Fruit fly (Drosophila melanogaster) whole organism, embryonic: ENCODE measurements around the gene CG13024.

ENCODE experiments used
- Abd-B ChIP-seq: fragments of 200-800 bp; sonication (Bioruptor generic); optimal IDR thresholded peaks from 2 replicates; lab custom pipeline; 2018; ENCODE audit warnings: missing biosample characterization, mild to moderate bottlenecking, missing genetic modification characterization, moderate library complexity
- Bdp1 ChIP-seq: fragments of 200-800 bp; sonication (Bioruptor generic); optimal IDR thresholded peaks from 3 replicates; lab custom pipeline; 2016; ENCODE audit warnings: missing biosample characterization, missing genetic modification characterization
- CG10959 ChIP-seq: fragments of 200-800 bp; sonication (Bioruptor generic); IDR thresholded peaks from 2 replicates; pipeline ENCODE4 v1.3.6; 2022; ENCODE audit warnings: missing biosample characterization, missing genetic modification characterization
- CG11456 ChIP-seq: fragments of 200-800 bp; sonication (Bioruptor generic); IDR thresholded peaks from 3 replicates; pipeline ENCODE4 v1.3.6; 2022; ENCODE audit warnings: missing biosample characterization, missing genetic modification characterization
- CG11695 ChIP-seq: fragments of 200-800 bp; sonication (Bioruptor generic); IDR thresholded peaks from 3 replicates; pipeline ENCODE4 v1.3.6; 2022; ENCODE audit warnings: missing biosample characterization, missing genetic modification characterization
- CG12391 ChIP-seq: fragments of 200-800 bp; sonication (Bioruptor generic); optimal IDR thresholded peaks from 3 replicates; lab custom pipeline; 2018; ENCODE audit warnings: missing biosample characterization, mild to moderate bottlenecking, missing genetic modification characterization, moderate library complexity
- CG14667 ChIP-seq: fragments of 200-800 bp; sonication (Bioruptor generic); IDR thresholded peaks from 2 replicates; pipeline ENCODE4 v1.3.6; 2022; ENCODE audit warnings: missing biosample characterization, missing genetic modification characterization
- CG14965 ChIP-seq: fragments of 200-800 bp; sonication (Bioruptor generic); optimal IDR thresholded peaks from 2 replicates; lab custom pipeline; 2016; ENCODE audit warnings: missing biosample characterization, missing genetic modification characterization, borderline replicate concordance
- CG17829 ChIP-seq: fragments of 200-800 bp; optimal IDR thresholded peaks from 2 replicates; lab custom pipeline; 2019; ENCODE audit warnings: missing biosample characterization, mild to moderate bottlenecking, missing genetic modification characterization, moderate library complexity
- CG1792 ChIP-seq: fragments of 200-800 bp; sonication (Bioruptor generic); optimal IDR thresholded peaks from 2 replicates; lab custom pipeline; 2016; ENCODE audit warnings: missing biosample characterization, missing genetic modification characterization
- CG18262 ChIP-seq: fragments of 200-800 bp; optimal IDR thresholded peaks from 3 replicates; lab custom pipeline; 2019; ENCODE audit warnings: missing biosample characterization, mild to moderate bottlenecking, missing genetic modification characterization, moderate library complexity
- CG2875 ChIP-seq: fragments of 200-800 bp; sonication (Bioruptor generic); optimal IDR thresholded peaks from 2 replicates; lab custom pipeline; 2017; ENCODE audit warnings: missing biosample characterization, mild to moderate bottlenecking, missing genetic modification characterization, missing genetic modification reagents
- CG32532 ChIP-seq: fragments of 200-800 bp; sonication (Bioruptor generic); IDR thresholded peaks from 2 replicates; pipeline ENCODE4 v1.3.6; 2022; ENCODE audit warnings: missing biosample characterization, missing genetic modification characterization
- CG3407 ChIP-seq: fragments of 200-800 bp; sonication (Bioruptor generic); optimal IDR thresholded peaks from 2 replicates; lab custom pipeline; 2018; ENCODE audit warnings: missing biosample characterization, mild to moderate bottlenecking, missing genetic modification characterization
- CG6683 ChIP-seq: fragments of 200-800 bp; sonication (Bioruptor generic); optimal IDR thresholded peaks from 2 replicates; lab custom pipeline; 2017; ENCODE audit warnings: missing biosample characterization, mild to moderate bottlenecking, missing genetic modification characterization, missing genetic modification reagents
- CG8388 ChIP-seq: fragments of 200-800 bp; sonication (Bioruptor generic); optimal IDR thresholded peaks from 2 replicates; lab custom pipeline; 2019; ENCODE audit warnings: missing biosample characterization, mild to moderate bottlenecking, missing genetic modification characterization, moderate library complexity
- CG9932 ChIP-seq: fragments of 200-800 bp; sonication (Bioruptor generic); IDR thresholded peaks from 2 replicates; pipeline ENCODE4 v1.3.6; 2022; ENCODE audit warnings: missing biosample characterization, missing genetic modification characterization
- Fer1 ChIP-seq: fragments of 200-800 bp; sonication (Bioruptor generic); optimal IDR thresholded peaks from 2 replicates; lab custom pipeline; 2017; ENCODE audit warnings: missing biosample characterization, mild to moderate bottlenecking, missing genetic modification characterization
- Gsc ChIP-seq: fragments of 200-800 bp; sonication (Bioruptor generic); IDR thresholded peaks from 2 replicates; pipeline ENCODE4 v1.3.6; 2022; ENCODE audit warnings: missing biosample characterization, missing genetic modification characterization
- Hmr ChIP-seq: fragments of 200-800 bp; sonication (Bioruptor generic); optimal IDR thresholded peaks from 3 replicates; lab custom pipeline; 2017; ENCODE audit warnings: mild to moderate bottlenecking, missing biosample characterization, missing genetic modification reagents, missing genetic modification characterization
- Mrtf ChIP-seq: fragments of 200-800 bp; sonication (Bioruptor generic); IDR thresholded peaks from 3 replicates; pipeline ENCODE4 v1.3.6; 2022; ENCODE audit warnings: missing biosample characterization, missing genetic modification characterization
- PHDP ChIP-seq: fragments of 200-800 bp; sonication (Bioruptor generic); optimal IDR thresholded peaks from 3 replicates; lab custom pipeline; 2018; ENCODE audit warnings: missing biosample characterization, mild to moderate bottlenecking, missing genetic modification characterization, moderate library complexity
- Ptx1 ChIP-seq: fragments of 200-800 bp; sonication (Bioruptor generic); IDR thresholded peaks from 2 replicates; pipeline ENCODE4 v1.3.6; 2022; ENCODE audit warnings: missing biosample characterization, missing genetic modification characterization
- Spps ChIP-seq: fragments of 200-800 bp; sonication (Bioruptor generic); optimal IDR thresholded peaks from 2 replicates; lab custom pipeline; 2018; ENCODE audit warnings: missing biosample characterization, mild to moderate bottlenecking, missing genetic modification characterization
- Ssrp ChIP-seq: fragments of 200-800 bp; sonication (Bioruptor generic); optimal IDR thresholded peaks from 2 replicates; lab custom pipeline; 2018; ENCODE audit warnings: missing biosample characterization, mild to moderate bottlenecking, missing genetic modification characterization, moderate library complexity
- ara ChIP-seq: fragments of 200-800 bp; sonication (Bioruptor generic); IDR thresholded peaks from 2 replicates; pipeline ENCODE4 v1.3.6; 2022; ENCODE audit warnings: missing biosample characterization, missing genetic modification characterization
- bcd ChIP-seq: fragments of 200-800 bp; sonication (Bioruptor generic); optimal IDR thresholded peaks from 2 replicates; lab custom pipeline; 2017; ENCODE audit warnings: missing biosample characterization, mild to moderate bottlenecking, missing genetic modification characterization
- br ChIP-seq: fragments of >200 bp; optimal IDR thresholded peaks from 2 replicates; lab custom pipeline; 2017
- crp ChIP-seq, 2 experiments: fragments of 200-800 bp; sonication (Bioruptor generic); optimal IDR thresholded peaks; 2 replicates in 1 of 2; 3 replicates in 1 of 2; lab custom pipeline; 2017; ENCODE audit warnings: missing biosample characterization in 2 of 2, missing genetic modification characterization in 2 of 2, mild to moderate bottlenecking in 1 of 2, moderate library complexity in 1 of 2
- cwo ChIP-seq: fragments of 200-800 bp; sonication (Bioruptor generic); optimal IDR thresholded peaks from 3 replicates; lab custom pipeline; 2017; ENCODE audit warnings: missing biosample characterization, missing genetic modification characterization, mild to moderate bottlenecking, moderate library complexity, missing genetic modification reagents
- esg ChIP-seq: fragments of 200-800 bp; sonication (Bioruptor generic); conservative IDR thresholded peaks from 2 replicates; pipeline ENCODE4 v1.3.6; 2022; ENCODE audit warnings: missing biosample characterization, missing genetic modification characterization
- fd3F ChIP-seq: fragments of 200-800 bp; sonication (Bioruptor generic); optimal IDR thresholded peaks from 2 replicates; lab custom pipeline; 2018; ENCODE audit warnings: missing biosample characterization, mild to moderate bottlenecking, missing genetic modification characterization, moderate library complexity
- grn ChIP-seq: fragments of 200-800 bp; sonication (Bioruptor generic); optimal IDR thresholded peaks from 3 replicates; lab custom pipeline; 2017; ENCODE audit warnings: missing biosample characterization, missing genetic modification characterization
- gsb-n ChIP-seq: fragments of 200-800 bp; sonication (Bioruptor generic); optimal IDR thresholded peaks from 3 replicates; lab custom pipeline; 2018; ENCODE audit warnings: missing biosample characterization, mild to moderate bottlenecking, missing genetic modification characterization
- hkb ChIP-seq, 2 experiments: fragments of 200-800 bp in 1 of 2; fragments of >200 bp in 1 of 2; sonication (Bioruptor generic) in 1 of 2; IDR thresholded peaks in 1 of 2; optimal IDR thresholded peaks in 1 of 2; 2 replicates each; pipeline versions ENCODE4 v1.3.6 to Lab custom; 2017 to 2022; ENCODE audit warnings: missing biosample characterization in 1 of 2, missing genetic modification characterization in 1 of 2
- lilli ChIP-seq: fragments of 200-800 bp; sonication (Bioruptor generic); optimal IDR thresholded peaks from 3 replicates; lab custom pipeline; 2016; ENCODE audit warnings: missing biosample characterization, missing genetic modification characterization
- onecut ChIP-seq: fragments of 200-800 bp; sonication (Bioruptor generic); IDR thresholded peaks from 2 replicates; pipeline ENCODE4 v1.3.6; 2022; ENCODE audit warnings: missing biosample characterization, missing genetic modification characterization
- p53 ChIP-seq: fragments of 200-800 bp; sonication (Bioruptor generic); optimal IDR thresholded peaks from 2 replicates; lab custom pipeline; 2016; ENCODE audit warnings: missing biosample characterization, missing genetic modification characterization
- phol ChIP-seq: fragments of 200-800 bp; sonication (Bioruptor generic); optimal IDR thresholded peaks from 3 replicates; lab custom pipeline; 2018; ENCODE audit warnings: missing biosample characterization, mild to moderate bottlenecking, missing genetic modification characterization, moderate library complexity
- pzg ChIP-seq: fragments of 200-800 bp; sonication (Bioruptor generic); optimal IDR thresholded peaks from 3 replicates; lab custom pipeline; 2018; ENCODE audit warnings: missing biosample characterization, mild to moderate bottlenecking, missing genetic modification characterization, moderate library complexity
- ranshi ChIP-seq: fragments of 200-800 bp; sonication (Bioruptor generic); IDR thresholded peaks from 2 replicates; pipeline ENCODE4 v1.3.6; 2022; ENCODE audit warnings: missing biosample characterization, missing genetic modification characterization
- repo ChIP-seq: fragments of 200-800 bp; sonication (Bioruptor generic); optimal IDR thresholded peaks from 2 replicates; lab custom pipeline; 2016; ENCODE audit warnings: missing biosample characterization, missing genetic modification characterization
- row ChIP-seq: fragments of 200-800 bp; sonication (Bioruptor generic); IDR thresholded peaks from 3 replicates; pipeline ENCODE4 v1.3.6; 2022; ENCODE audit warnings: missing biosample characterization, missing genetic modification characterization
- run ChIP-seq: fragments of 200-800 bp; sonication (Bioruptor generic); optimal IDR thresholded peaks from 3 replicates; lab custom pipeline; 2018; ENCODE audit warnings: missing biosample characterization, mild to moderate bottlenecking, missing genetic modification characterization
- sens ChIP-seq: fragments of 200-800 bp; sonication (Bioruptor generic); peaks from one replicate; lab custom pipeline; 2016; ENCODE audit warnings: missing biosample characterization, missing genetic modification characterization
- tin ChIP-seq: fragments of 200-800 bp; sonication (Bioruptor generic); optimal IDR thresholded peaks from 3 replicates; lab custom pipeline; 2016; ENCODE audit warnings: missing biosample characterization, missing genetic modification characterization
- ttk ChIP-seq: fragments of 200-800 bp; sonication (Bioruptor generic); IDR thresholded peaks from 2 replicates; pipeline ENCODE4 v2.1.2; 2022; ENCODE audit warnings: missing biosample characterization, missing genetic modification characterization
- tup ChIP-seq: fragments of 200-800 bp; sonication (Bioruptor generic); optimal IDR thresholded peaks from 2 replicates; lab custom pipeline; 2016; ENCODE audit warnings: missing biosample characterization, mild to moderate bottlenecking, missing genetic modification characterization, moderate library complexity
- usp ChIP-seq: fragments of >200 bp; optimal IDR thresholded peaks from 2 replicates; lab custom pipeline; 2017; ENCODE audit warnings: missing biosample characterization, missing genetic modification characterization
- wdn ChIP-seq: fragments of 200-800 bp; sonication (Bioruptor generic); IDR thresholded peaks from 2 replicates; pipeline ENCODE4 v1.3.6; 2022; ENCODE audit warnings: missing biosample characterization, missing genetic modification characterization

The CG13024 gene

DNA sequence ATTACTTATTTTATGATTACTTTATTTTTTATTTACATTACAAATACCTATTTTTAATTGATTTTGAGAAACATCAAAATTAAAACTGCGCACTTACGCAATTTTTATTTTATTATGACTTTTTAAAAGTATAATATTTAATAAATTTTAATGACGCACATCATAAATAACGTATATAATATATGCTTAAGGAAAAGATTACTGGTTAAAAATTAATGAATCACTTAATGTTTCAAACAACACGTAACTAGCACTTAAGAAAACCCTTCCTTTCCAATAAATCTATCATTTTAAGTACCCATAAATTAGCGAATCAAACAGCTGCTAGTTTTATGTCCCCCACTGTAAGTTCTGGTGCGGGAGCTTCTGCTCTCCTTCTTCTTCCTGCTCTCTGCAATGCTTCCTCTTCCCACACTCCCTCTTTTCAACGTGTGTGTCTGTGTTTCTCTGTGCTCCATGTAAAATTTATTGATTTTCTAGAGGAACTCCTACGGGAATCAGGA, 22.0 kb downstream of the CG13024 start (continued):
- TF ChIP-seq ttk (GFP tag; lab: Robert Waterston, UW) (0 out of 2 replicates have a peak, but pooled peaks have one; percentile 33), Fer1 (GFP tag; lab: Kevin White, UChicago) (peak; percentile 55), CG2875 (peak; percentile 20), Abd-B (peak; percentile 30), CG32532 (peak; percentile 67; the same call in 1 of the 2 replicates), cwo (peak; percentile 67), onecut (GFP tag; lab: Robert Waterston, UW) (peak; percentile 91), gsb-n (tag; lab: Kevin White, UChicago) (peak; percentile 61), wdn (GFP tag; lab: Robert Waterston, UW) (0 out of 2 replicates have a peak, but pooled peaks have one; percentile 3), grn (GFP tag; lab: Kevin White, UChicago) (no peak), CG1792 (no peak), repo (GFP tag; lab: Kevin White, UChicago) (no peak), phol (tag; lab: Kevin White, UChicago) (peak; percentile 83), bcd (GFP tag; lab: Kevin White, UChicago) (peak; percentile 69), row (peak; percentile 70), CG9932 (GFP tag; lab: Robert Waterston, UW) (peak; percentile 23), tup (GFP tag; lab: Kevin White, UChicago) (no peak), CG17829 (peak; percentile 78), esg (GFP tag; lab: Robert Waterston, UW) (peak; percentile 40), p53 (GFP tag; lab: Kevin White, UChicago) (no peak), Spps (tag; lab: Kevin White, UChicago) (no peak), ara (GFP tag; lab: Robert Waterston, UW) (no peak; the same call in 1 of the 2 replicates), ranshi (GFP tag; lab: Robert Waterston, UW) (peak; percentile 14; the same call in 1 of the 2 replicates), hkb (optimal IDR thresholded peaks at IDR 0.05; lab: Kevin White, UChicago) (no peak), hkb (GFP tag; IDR thresholded peaks at IDR 0.05; lab: Robert Waterston, UW) (no peak), lilli (GFP tag; lab: Kevin White, UChicago) (peak; percentile 3), Hmr (GFP tag; lab: Kevin White, UChicago) (peak; percentile 79), CG3407 (GFP tag; lab: Kevin White, UChicago) (peak; percentile 31), Gsc (GFP tag; lab: Robert Waterston, UW) (no peak), usp (GFP tag; lab: Kevin White, UChicago) (no peak), Mrtf (GFP tag; lab: Robert Waterston, UW) (0 out of 3 replicates have a peak, but pooled peaks have one; percentile 12), tin (GFP tag; lab: Kevin White, UChicago) (peak; percentile 48), run (peak; percentile 22), CG12391 (tag; lab: Kevin White, UChicago) (peak; percentile 75), CG10959 (GFP tag; lab: Robert Waterston, UW) (peak; percentile 7; the same call in 1 of the 2 replicates), pzg (GFP tag; lab: Kevin White, UChicago) (no peak), crp (GFP tag; optimal IDR thresholded peaks at IDR 0.05; lab: Kevin White, UChicago) (peak in 1 of 2 experiments; percentile 10), CG11695 (peak; percentile 56; the same call in 2 of the 3 replicates), CG6683 (peak; percentile 60), br (lab: Kevin White, UChicago) (no peak), CG11456 (peak; percentile 67; the same call in 2 of the 3 replicates), sens (GFP tag; lab: Kevin White, UChicago) (peak; percentile 56), fd3F (GFP tag; lab: Kevin White, UChicago) (peak; percentile 59), Bdp1 (GFP tag; lab: Kevin White, UChicago) (no peak), Ptx1 (GFP tag; lab: Robert Waterston, UW) (peak; percentile 32; the same call in 1 of the 2 replicates), Ssrp (tag; lab: Kevin White, UChicago) (peak; percentile 80), CG14667 (GFP tag; lab: Robert Waterston, UW) (no peak), PHDP (peak; percentile 76), CG18262 (tag; lab: Kevin White, UChicago) (peak; percentile 89), CG8388 (GFP tag; lab: Kevin White, UChicago) (peak; percentile 58), CG14965 (GFP tag; lab: Kevin White, UChicago) (no peak)
